Worm (Caenorhabditis elegans) whole organism, L4 larva: Measurements from ENCODE around the gene irld-7.

Experiments used
- egl-27 ChIP-seq: sonication (generic microtip); optimal IDR thresholded peaks from 3 replicates; lab custom pipeline; 2017; ENCODE audit warnings: missing biosample characterization, missing genetic modification reagents, missing genetic modification characterization
- hmg-1.1 ChIP-seq: fragments of 200-800 bp; sonication (Bioruptor generic); IDR thresholded peaks from 2 replicates; pipeline ENCODE4 v1.3.6; 2022; ENCODE audit warnings: missing genetic modification reagents, missing genetic modification characterization, missing compliant biosample characterization
- mxl-3 ChIP-seq: fragments of 200-800 bp; sonication (Bioruptor generic); optimal IDR thresholded peaks from 2 replicates; lab custom pipeline; 2018; ENCODE audit warnings: mild to moderate bottlenecking, missing genetic modification characterization, missing compliant biosample characterization
- nhr-10 ChIP-seq: fragments of 150-350 bp; optimal IDR thresholded peaks from 2 replicates; lab custom pipeline; 2014; ENCODE audit warnings: missing biosample characterization, missing genetic modification characterization
- ztf-11 ChIP-seq: fragments of 150-350 bp; optimal IDR thresholded peaks from 2 replicates; lab custom pipeline; 2014; ENCODE audit warnings: missing biosample characterization, missing genetic modification characterization

DNA sequence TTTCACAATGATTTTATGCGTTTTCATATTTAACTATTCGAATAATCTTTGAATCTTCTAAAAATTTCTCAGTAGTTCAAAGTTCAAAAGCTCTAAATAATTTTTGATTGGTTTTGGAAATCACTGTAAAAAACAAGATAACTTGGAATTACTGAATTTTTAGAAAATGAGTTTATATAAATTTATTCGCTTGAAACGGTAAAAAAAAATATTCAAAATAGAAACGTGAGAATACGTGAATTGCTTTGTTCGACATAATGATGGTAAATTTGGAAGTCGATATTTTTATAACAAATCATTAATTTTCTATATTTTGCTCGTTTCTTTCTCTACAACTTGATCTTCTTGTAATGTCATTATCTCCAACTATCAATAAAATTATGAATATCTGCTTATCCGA lies 33.2 kb downstream of the irld-7 start, which contains the start of gene C01B10.44:
- TF ChIP-seq mxl-3 (GFP tag; lab: Kevin White, UChicago), result no peak
- no peak for TF ChIP-seq nhr-10 (tag; lab: Kevin White, UChicago)
- no peak for TF ChIP-seq ztf-11 (tag; lab: Kevin White, UChicago)
- no peak for TF ChIP-seq hmg-1.1 (GFP tag; lab: Robert Waterston, UW)
- no peak for TF ChIP-seq egl-27 (tag; lab: Kevin White, UChicago)
